Worm (Caenorhabditis elegans) whole organism, midembryonic: ENCODE data around the gene R10E8.1.

ENCODE experiments used
- T22C8.4 ChIP-seq: fragments of 200-800 bp; sonication (Bioruptor generic); IDR thresholded peaks from 2 replicates; pipeline ENCODE4 v1.3.6; 2022; ENCODE audit warnings: missing genetic modification characterization, missing compliant biosample characterization
- flt-1 ChIP-seq: fragments of 200-800 bp; sonication (Bioruptor generic); IDR thresholded peaks from 2 replicates; pipeline ENCODE4 v1.3.6; 2022; ENCODE audit warnings: missing genetic modification characterization, missing compliant biosample characterization
- ztf-29 ChIP-seq: fragments of 200-800 bp; sonication (Bioruptor generic); IDR thresholded peaks from 2 replicates; pipeline ENCODE4 v1.3.6; 2022; ENCODE audit warnings: missing genetic modification reagents, missing genetic modification characterization, missing compliant biosample characterization

DNA sequence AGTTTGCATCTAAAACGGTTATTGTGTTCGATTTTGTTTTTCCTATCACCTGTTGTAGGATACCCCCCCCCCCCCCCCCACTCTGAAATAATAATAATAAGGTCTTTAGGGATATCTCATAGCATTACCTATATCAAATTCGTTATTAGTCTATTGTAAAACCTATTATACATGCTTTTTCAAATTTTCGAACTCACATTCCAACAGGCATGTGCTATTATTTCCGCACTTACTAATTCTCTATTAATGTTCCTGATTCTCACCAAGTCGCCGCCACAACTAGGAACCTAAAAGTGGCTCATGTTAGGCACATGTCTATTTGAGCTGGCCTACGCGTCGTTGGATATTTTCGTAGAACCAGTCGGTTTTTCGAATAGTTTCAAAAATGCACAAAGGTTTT, 18.2 kb upstream of the R10E8.1 start, which contains the start of gene Y37H2C.4:
- TF ChIP-seq T22C8.4 (GFP tag; lab: Robert Waterston, UW) (no peak), flt-1 (no peak), ztf-29 (GFP tag; lab: Robert Waterston, UW) (no peak)
